Fruit fly (Drosophila melanogaster): ENCODE results near the gene Pcd.

DNA sequence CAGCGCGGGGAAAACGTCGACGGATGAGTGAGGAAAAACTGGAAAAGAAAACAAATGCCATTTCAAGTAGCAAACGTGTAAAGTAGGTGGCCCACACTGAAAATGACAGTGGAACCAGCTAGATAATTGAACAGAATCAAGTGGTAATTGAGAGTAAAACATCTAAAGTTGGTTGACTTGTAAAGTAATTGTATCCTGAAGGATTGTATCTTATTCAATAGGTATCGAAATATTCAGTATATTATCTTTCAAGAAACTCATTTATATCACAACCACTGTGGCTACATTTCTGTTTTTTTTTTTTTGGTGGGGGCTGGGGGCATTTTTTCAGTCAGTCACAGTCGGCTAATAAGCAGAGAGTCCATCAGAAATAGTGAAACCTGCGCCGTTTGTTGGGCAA lies 23.7 kb upstream of the Pcd start:
- no peak for TF ChIP-seq CG8301 (tag; optimal IDR thresholded peaks at IDR 0.05)
- no peak for TF ChIP-seq gl (tag; optimal IDR thresholded peaks at IDR 0.05)
- TF ChIP-seq CG12605 (GFP tag; IDR thresholded peaks at IDR 0.05) = no peak
- TF ChIP-seq Ets98B (GFP tag; IDR thresholded peaks at IDR 0.05) = peak; percentile 58; the same call in 1 of the 2 replicates
- no peak for TF ChIP-seq fd96Ca (GFP tag; IDR thresholded peaks at IDR 0.05)
- no peak for TF ChIP-seq CG14655 (GFP tag; optimal IDR thresholded peaks at IDR 0.05)
- no peak for TF ChIP-seq CG10348 (GFP tag; IDR thresholded peaks at IDR 0.05)
- TF ChIP-seq rn (GFP tag; IDR thresholded peaks at IDR 0.05) = no peak
- peak; percentile 39; the same call in 1 of the 3 replicates for TF ChIP-seq CG4496 (GFP tag; IDR thresholded peaks at IDR 0.05)
- TF ChIP-seq CG17806 (tag; optimal IDR thresholded peaks at IDR 0.05) = no peak
- no peak for TF ChIP-seq CG15710 (tag; optimal IDR thresholded peaks at IDR 0.05)
- TF ChIP-seq Pif1A (GFP tag; optimal IDR thresholded peaks at IDR 0.05) = no peak
- no peak for TF ChIP-seq Snoo (tag; optimal IDR thresholded peaks at IDR 0.05)
- TF ChIP-seq EcR (GFP tag; optimal IDR thresholded peaks at IDR 0.05) = no peak
